Worm (Caenorhabditis elegans) whole organism, L4 larva: ENCODE measurements around the gene oac-32.

ENCODE experiments used
- D1046.2 ChIP-seq: fragments of 200-800 bp; sonication (Bioruptor generic); IDR thresholded peaks from 2 replicates; pipeline ENCODE4 v1.3.6; 2022; ENCODE audit warnings: missing genetic modification characterization, missing compliant biosample characterization
- Y48G9A.11 ChIP-seq: fragments of 200-800 bp; sonication (Bioruptor generic); IDR thresholded peaks from 2 replicates; pipeline ENCODE4 v1.3.6; 2022; ENCODE audit warnings: missing genetic modification reagents, missing genetic modification characterization, missing compliant biosample characterization
- aha-1 ChIP-seq: fragments of 150-350 bp; peaks from one replicate; lab custom pipeline; 2014; ENCODE audit warnings: missing biosample characterization, missing genetic modification characterization
- ama-1 ChIP-seq: fragments of 150-350 bp; optimal IDR thresholded peaks from 2 replicates; lab custom pipeline; 2014; ENCODE audit warnings: inconsistent platforms, mixed read lengths
- ceh-32 ChIP-seq: sonication (generic microtip); optimal IDR thresholded peaks from 2 replicates; lab custom pipeline; 2016; ENCODE audit warnings: mild to moderate bottlenecking, missing genetic modification characterization, missing compliant biosample characterization; ENCODE audit not compliant: poor library complexity
- ceh-82 ChIP-seq: sonication (generic microtip); optimal IDR thresholded peaks from 2 replicates; lab custom pipeline; 2017; ENCODE audit warnings: missing biosample characterization, missing genetic modification characterization
- ces-1 ChIP-seq: fragments of 150-350 bp; sonication (generic microtip); optimal IDR thresholded peaks from 4 replicates; lab custom pipeline; 2014; ENCODE audit warnings: missing biosample characterization, missing genetic modification reagents, missing genetic modification characterization
- daf-12 ChIP-seq: fragments of 150-350 bp; optimal IDR thresholded peaks from 2 replicates; lab custom pipeline; 2014; ENCODE audit warnings: missing biosample characterization, missing genetic modification reagents, missing genetic modification characterization
- dmd-9 ChIP-seq: fragments of 200-800 bp; sonication (Bioruptor generic); IDR thresholded peaks from 2 replicates; pipeline ENCODE4 v1.3.6; 2022; ENCODE audit warnings: missing genetic modification reagents, missing genetic modification characterization, missing compliant biosample characterization
- dve-1 ChIP-seq: sonication (generic microtip); optimal IDR thresholded peaks from 2 replicates; lab custom pipeline; 2017; ENCODE audit warnings: antibody characterized with exemption, mild to moderate bottlenecking, missing genetic modification characterization, missing compliant biosample characterization; ENCODE audit not compliant: insufficient read depth
- egl-27 ChIP-seq: sonication (generic microtip); optimal IDR thresholded peaks from 3 replicates; lab custom pipeline; 2017; ENCODE audit warnings: missing biosample characterization, missing genetic modification reagents, missing genetic modification characterization
- fkh-10 ChIP-seq: fragments of 150-350 bp; optimal IDR thresholded peaks from 2 replicates; lab custom pipeline; 2014; ENCODE audit warnings: missing biosample characterization, missing genetic modification reagents, missing genetic modification characterization
- hlh-11 ChIP-seq: fragments of 200-800 bp; sonication (Bioruptor generic); optimal IDR thresholded peaks from 2 replicates; lab custom pipeline; 2018; ENCODE audit warnings: mild to moderate bottlenecking, missing genetic modification characterization, missing compliant biosample characterization
- lin-1 ChIP-seq: fragments of 200-800 bp; sonication (Bioruptor generic); IDR thresholded peaks from 2 replicates; pipeline ENCODE4 v1.3.6; 2022; ENCODE audit warnings: missing genetic modification reagents, missing genetic modification characterization, missing compliant biosample characterization
- lsy-2 ChIP-seq, 2 experiments: fragments of 150-350 bp in 1 of 2; sonication (generic microtip) in 1 of 2; optimal IDR thresholded peaks; 2 replicates each; lab custom pipeline; 2014 to 2017; ENCODE audit warnings: missing biosample characterization in 2 of 2, missing genetic modification characterization in 2 of 2
- madf-5 ChIP-seq, 2 experiments: fragments of 200-800 bp; sonication (Bioruptor generic); IDR thresholded peaks; 2 replicates each; pipeline ENCODE4 v1.3.6; 2022; ENCODE audit warnings: missing compliant biosample characterization in 2 of 2, missing genetic modification characterization in 2 of 2
- mdl-1 ChIP-seq, 2 experiments: fragments of 150-350 bp in 1 of 2; sonication (generic microtip) in 1 of 2; optimal IDR thresholded peaks; 2 replicates each; lab custom pipeline; 2014 to 2017; ENCODE audit warnings: missing biosample characterization in 2 of 2, missing genetic modification characterization in 2 of 2
- mxl-2 ChIP-seq: fragments of 200-800 bp; sonication (Bioruptor generic); conservative IDR thresholded peaks from 2 replicates; pipeline ENCODE4 v1.3.6; 2022; ENCODE audit warnings: missing genetic modification reagents, missing genetic modification characterization, missing compliant biosample characterization
- nhr-111 ChIP-seq: fragments of 200-800 bp; sonication (Bioruptor generic); optimal IDR thresholded peaks from 2 replicates; lab custom pipeline; 2018; ENCODE audit warnings: mild to moderate bottlenecking, missing genetic modification characterization, missing compliant biosample characterization
- nhr-237 ChIP-seq: sonication (generic microtip); optimal IDR thresholded peaks from 2 replicates; lab custom pipeline; 2017; ENCODE audit warnings: missing biosample characterization, missing genetic modification characterization
- nhr-28 ChIP-seq: fragments of 150-350 bp; optimal IDR thresholded peaks from 2 replicates; lab custom pipeline; 2014; ENCODE audit warnings: missing biosample characterization, missing genetic modification characterization
- sdz-12 ChIP-seq: fragments of 200-800 bp; sonication (Bioruptor generic); optimal IDR thresholded peaks from 2 replicates; lab custom pipeline; 2018; ENCODE audit warnings: mild to moderate bottlenecking, missing genetic modification characterization, missing compliant biosample characterization
- set-16 ChIP-seq: fragments of 200-800 bp; sonication (Bioruptor generic); IDR thresholded peaks from 2 replicates; pipeline ENCODE4 v1.3.6; 2022; ENCODE audit warnings: missing genetic modification reagents, missing genetic modification characterization, missing compliant biosample characterization
- unc-62 ChIP-seq, 3 experiments: fragments of 150-350 bp in 1 of 3; sonication (generic microtip); optimal IDR thresholded peaks in 2 of 3; peaks in 1 of 3; 1 replicate in 1 of 3; 2 replicates in 2 of 3; lab custom pipeline; 2014 to 2017; ENCODE audit warnings: missing biosample characterization in 3 of 3, missing genetic modification characterization in 3 of 3, missing genetic modification reagents in 3 of 3, missing genotype in 1 of 3
- zfp-3 ChIP-seq: fragments of 200-800 bp; sonication (Bioruptor generic); conservative IDR thresholded peaks from 2 replicates; pipeline ENCODE4 v1.3.6; 2022; ENCODE audit warnings: missing genetic modification reagents, missing genetic modification characterization, missing compliant biosample characterization

Gene oac-32

DNA sequence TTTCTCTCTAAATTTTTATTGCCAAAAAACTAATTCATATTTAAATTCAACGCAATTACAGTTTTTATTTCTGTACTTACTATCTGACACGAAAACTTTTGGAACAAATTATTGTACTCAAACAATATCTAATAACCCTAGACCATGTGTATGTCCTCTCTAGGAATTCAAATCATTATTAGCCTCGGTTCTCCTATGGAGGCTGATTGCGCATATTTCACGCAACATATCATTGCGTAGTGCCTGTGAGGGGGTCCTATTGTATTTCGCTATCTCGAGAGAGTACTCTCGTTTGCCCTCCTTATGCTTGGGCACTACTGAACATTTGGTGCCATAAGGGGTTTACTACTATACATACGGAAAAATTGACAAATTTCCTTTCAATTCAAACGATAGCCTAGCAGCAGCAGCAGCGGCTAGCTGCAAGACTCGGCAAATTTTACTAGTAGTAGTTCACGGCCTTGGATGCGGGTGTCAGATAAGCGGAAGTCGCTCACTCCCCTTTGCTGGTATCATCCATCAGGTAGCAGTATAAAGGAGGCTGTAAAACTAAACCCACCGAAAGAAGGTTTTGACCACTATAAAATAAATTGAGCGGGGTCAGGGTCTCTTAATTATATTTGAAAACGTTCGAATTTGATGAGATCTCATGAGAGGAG lies 33.1 kb upstream of the oac-32 start:
- TF ChIP-seq madf-5 (GFP tag; IDR thresholded peaks at IDR 0.05; lab: Robert Waterston, UW) (0 out of 4 replicates have a peak, but pooled peaks of 1 of the 2 experiments have one; percentile 12), mdl-1 (tag; optimal IDR thresholded peaks at IDR 0.05; lab: Kevin White, UChicago) (no peak)

- TF ChIP-seq set-16 (peak; percentile 27; the same call in 1 of the 2 replicates), zfp-3 (GFP tag; lab: Robert Waterston, UW) (no peak), lsy-2 (tag; optimal IDR thresholded peaks at IDR 0.05; lab: Kevin White, UChicago) (no peak), ceh-32 (tag; lab: Kevin White, UChicago) (no peak), aha-1 (tag; lab: Kevin White, UChicago) (peak; percentile 94), unc-62 (GFP tag; optimal IDR thresholded peaks at IDR 0.05 in 1 of 2; lab: Kevin White, UChicago) (peak in 1 of 2 experiments; percentile 36), unc-62 (tag; optimal IDR thresholded peaks at IDR 0.05; lab: Kevin White, UChicago) (no peak)
These were observed 31.6 kb upstream of the oac-32 start for ce11 chrV:1577092-1577709.

ce11 chrV:1575493-1576084 lies 30.0 kb upstream of the oac-32 start:
- TF ChIP-seq ama-1 (lab: Kevin White, UChicago): no peak
- peak in 1 of 2 experiments; percentile 91 for TF ChIP-seq unc-62 (GFP tag; optimal IDR thresholded peaks at IDR 0.05 in 1 of 2; lab: Kevin White, UChicago)
- TF ChIP-seq unc-62 (tag; optimal IDR thresholded peaks at IDR 0.05; lab: Kevin White, UChicago): no peak
- no peak for TF ChIP-seq ces-1 (GFP tag; lab: Kevin White, UChicago)
- no peak for TF ChIP-seq lin-1 (GFP tag; lab: Robert Waterston, UW)
- no peak for TF ChIP-seq hlh-11
- no peak for TF ChIP-seq sdz-12 (GFP tag; lab: Kevin White, UChicago)
- TF ChIP-seq D1046.2 (GFP tag; lab: Robert Waterston, UW): no peak
- TF ChIP-seq mxl-2: no peak

- TF ChIP-seq unc-62 (GFP tag; optimal IDR thresholded peaks at IDR 0.05 in 1 of 2; lab: Kevin White, UChicago): peak in 1 of 2 experiments; percentile 41
- no peak for TF ChIP-seq unc-62 (tag; optimal IDR thresholded peaks at IDR 0.05; lab: Kevin White, UChicago)
- TF ChIP-seq nhr-111: no peak
- no peak for TF ChIP-seq nhr-28 (tag; lab: Kevin White, UChicago)
- TF ChIP-seq dve-1 (tag; lab: Kevin White, UChicago): no peak
- TF ChIP-seq ceh-82: no peak
- no peak for TF ChIP-seq daf-12 (tag; lab: Kevin White, UChicago)
- no peak for TF ChIP-seq egl-27 (tag; lab: Kevin White, UChicago)
- peak; percentile 79 for TF ChIP-seq aha-1 (tag; lab: Kevin White, UChicago)
These were observed 29.0 kb upstream of the oac-32 start for ce11 chrV:1574599-1574998.

DNA sequence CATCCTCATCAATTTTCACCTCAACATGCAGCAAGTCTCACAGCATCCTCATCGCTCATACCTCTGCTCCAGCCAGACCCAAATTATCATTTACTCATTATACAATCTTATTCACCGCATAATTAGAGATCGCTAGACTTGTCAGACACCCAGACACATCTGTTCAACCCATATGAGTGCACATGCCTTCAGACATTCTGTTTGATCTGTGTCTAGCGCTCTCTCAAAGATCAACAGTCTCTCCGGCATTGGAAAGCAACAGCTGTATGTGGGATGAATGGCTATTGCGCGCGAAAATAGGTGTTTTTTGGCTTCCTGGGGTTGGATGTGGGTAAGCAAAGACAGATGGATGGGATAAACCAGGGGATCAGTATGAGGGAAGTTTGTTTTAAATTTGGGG lies 27.0 kb upstream of the oac-32 start:
- TF ChIP-seq dmd-9 (GFP tag; lab: Robert Waterston, UW) (0 out of 2 replicates have a peak, but pooled peaks have one; percentile 26), Y48G9A.11 (GFP tag; lab: Robert Waterston, UW) (no peak), fkh-10 (GFP tag; lab: Kevin White, UChicago) (no peak)

ce11 chrV:1570679-1571078 lies 25.1 kb upstream of the oac-32 start:
- no peak for TF ChIP-seq zfp-3 (GFP tag; lab: Robert Waterston, UW)
- TF ChIP-seq nhr-237 (tag; lab: Kevin White, UChicago): no peak
